Fruit fly (Drosophila melanogaster) whole organism, embryonic: ENCODE data around the gene Hexim.

ENCODE experiments used
- ATbp ChIP-seq: fragments of 200-800 bp; sonication (Bioruptor generic); optimal IDR thresholded peaks from 2 replicates; lab custom pipeline; 2017; ENCODE audit warnings: missing biosample characterization, mild to moderate bottlenecking, missing genetic modification characterization, missing genetic modification reagents
- BEAF-32 ChIP-seq: fragments of 200-800 bp; sonication (Bioruptor generic); optimal IDR thresholded peaks from 3 replicates; lab custom pipeline; 2017; ENCODE audit warnings: missing biosample characterization, missing genetic modification characterization, mild to moderate bottlenecking, moderate library complexity, missing genetic modification reagents
- Bdp1 ChIP-seq: fragments of 200-800 bp; sonication (Bioruptor generic); optimal IDR thresholded peaks from 3 replicates; lab custom pipeline; 2016; ENCODE audit warnings: missing biosample characterization, missing genetic modification characterization
- CG10147 ChIP-seq: fragments of 200-800 bp; sonication (Bioruptor generic); optimal IDR thresholded peaks from 2 replicates; lab custom pipeline; 2019; ENCODE audit warnings: missing biosample characterization, mild to moderate bottlenecking, missing genetic modification characterization, moderate library complexity
- CG10209 ChIP-seq: fragments of 200-800 bp; sonication (Bioruptor generic); optimal IDR thresholded peaks from 3 replicates; lab custom pipeline; 2017; ENCODE audit warnings: missing biosample characterization, mild to moderate bottlenecking, missing genetic modification characterization, missing genetic modification reagents
- CG11560 ChIP-seq: fragments of 200-800 bp; sonication (Bioruptor generic); IDR thresholded peaks from 3 replicates; pipeline ENCODE4 v1.3.6; 2022; ENCODE audit warnings: missing biosample characterization, missing genetic modification characterization
- CG11696 ChIP-seq: fragments of 200-800 bp; sonication (Bioruptor generic); IDR thresholded peaks from 2 replicates; pipeline ENCODE4 v1.3.6; 2022; ENCODE audit warnings: missing biosample characterization, missing genetic modification characterization
- CG12155 ChIP-seq: fragments of 200-800 bp; sonication (Bioruptor generic); optimal IDR thresholded peaks from 3 replicates; lab custom pipeline; 2016; ENCODE audit warnings: missing biosample characterization, missing genetic modification characterization
- CG12219 ChIP-seq: fragments of 200-800 bp; sonication (Bioruptor generic); optimal IDR thresholded peaks from 3 replicates; lab custom pipeline; 2018; ENCODE audit warnings: missing biosample characterization, mild to moderate bottlenecking, missing genetic modification characterization
- CG12744 ChIP-seq: fragments of 200-800 bp; sonication (Bioruptor generic); optimal IDR thresholded peaks from 2 replicates; lab custom pipeline; 2016; ENCODE audit warnings: missing biosample characterization, missing genetic modification characterization
- CG13296 ChIP-seq: fragments of 200-800 bp; sonication (Bioruptor generic); optimal IDR thresholded peaks from 3 replicates; lab custom pipeline; 2018; ENCODE audit warnings: missing biosample characterization, mild to moderate bottlenecking, missing genetic modification characterization
- CG15073 ChIP-seq: fragments of 200-800 bp; sonication (Bioruptor generic); optimal IDR thresholded peaks from 2 replicates; lab custom pipeline; 2016; ENCODE audit warnings: missing biosample characterization, missing genetic modification characterization
- CG17186 ChIP-seq: fragments of 200-800 bp; sonication (Bioruptor generic); optimal IDR thresholded peaks from 3 replicates; lab custom pipeline; 2017; ENCODE audit warnings: missing biosample characterization, missing genetic modification reagents, missing genetic modification characterization
- CG1792 ChIP-seq: fragments of 200-800 bp; sonication (Bioruptor generic); optimal IDR thresholded peaks from 2 replicates; lab custom pipeline; 2016; ENCODE audit warnings: missing biosample characterization, missing genetic modification characterization
- CG18262 ChIP-seq: fragments of 200-800 bp; optimal IDR thresholded peaks from 3 replicates; lab custom pipeline; 2019; ENCODE audit warnings: missing biosample characterization, mild to moderate bottlenecking, missing genetic modification characterization, moderate library complexity
- CG2712 ChIP-seq: fragments of 200-800 bp; optimal IDR thresholded peaks from 3 replicates; lab custom pipeline; 2019; ENCODE audit warnings: missing biosample characterization, mild to moderate bottlenecking, missing genetic modification characterization, moderate library complexity
- CG31365 ChIP-seq: fragments of 200-800 bp; sonication (Bioruptor generic); optimal IDR thresholded peaks from 2 replicates; lab custom pipeline; 2018; ENCODE audit warnings: missing biosample characterization, mild to moderate bottlenecking, missing genetic modification characterization
- CG42726 ChIP-seq: fragments of 200-800 bp; sonication (Bioruptor generic); IDR thresholded peaks from 2 replicates; pipeline ENCODE4 v1.3.6; 2022; ENCODE audit warnings: missing biosample characterization, missing genetic modification characterization; ENCODE audit not compliant: partially characterized antibody
- CG4424 ChIP-seq: fragments of 200-800 bp; sonication (Bioruptor generic); optimal IDR thresholded peaks from 3 replicates; lab custom pipeline; 2016; ENCODE audit warnings: missing biosample characterization, missing genetic modification characterization
- CG6272 ChIP-seq: fragments of 200-800 bp; sonication (Bioruptor generic); IDR thresholded peaks from 2 replicates; pipeline ENCODE4 v1.3.6; 2022; ENCODE audit warnings: missing biosample characterization, missing genetic modification characterization
- CG6765 ChIP-seq: fragments of 200-800 bp; sonication (Bioruptor generic); optimal IDR thresholded peaks from 3 replicates; lab custom pipeline; 2017; ENCODE audit warnings: missing biosample characterization, mild to moderate bottlenecking, missing genetic modification characterization
- CG6791 ChIP-seq: fragments of 200-800 bp; sonication (Bioruptor generic); IDR thresholded peaks from 3 replicates; pipeline ENCODE4 v1.3.6; 2022; ENCODE audit warnings: missing biosample characterization, missing genetic modification characterization; ENCODE audit not compliant: partially characterized antibody
- CG8089 ChIP-seq: fragments of 200-800 bp; sonication (Bioruptor generic); optimal IDR thresholded peaks from 3 replicates; lab custom pipeline; 2016; ENCODE audit warnings: missing biosample characterization, missing genetic modification characterization
- CG8388 ChIP-seq: fragments of 200-800 bp; sonication (Bioruptor generic); optimal IDR thresholded peaks from 2 replicates; lab custom pipeline; 2019; ENCODE audit warnings: missing biosample characterization, mild to moderate bottlenecking, missing genetic modification characterization, moderate library complexity
- CG8944 ChIP-seq: fragments of 200-800 bp; sonication (Bioruptor generic); optimal IDR thresholded peaks from 3 replicates; lab custom pipeline; 2016; ENCODE audit warnings: missing biosample characterization, missing genetic modification characterization
- CG9797 ChIP-seq: fragments of 200-800 bp; sonication (Bioruptor generic); optimal IDR thresholded peaks from 3 replicates; lab custom pipeline; 2018; ENCODE audit warnings: missing biosample characterization, mild to moderate bottlenecking, missing genetic modification characterization
- CG9876 ChIP-seq: fragments of 200-800 bp; sonication (Bioruptor generic); optimal IDR thresholded peaks from 2 replicates; lab custom pipeline; 2016; ENCODE audit warnings: missing biosample characterization, missing genetic modification characterization
- Chrac-16 ChIP-seq: fragments of 200-800 bp; sonication (Bioruptor generic); optimal IDR thresholded peaks from 3 replicates; lab custom pipeline; 2016; ENCODE audit warnings: missing biosample characterization, missing genetic modification characterization
- Dref ChIP-seq: fragments of 200-800 bp; sonication (Bioruptor generic); IDR thresholded peaks from 2 replicates; pipeline ENCODE4 v1.3.6; 2022; ENCODE audit warnings: missing biosample characterization, missing genetic modification characterization
- Opbp ChIP-seq: fragments of 200-800 bp; sonication (Bioruptor generic); IDR thresholded peaks from 3 replicates; pipeline ENCODE4 v1.3.6; 2022; ENCODE audit warnings: missing biosample characterization, missing genetic modification characterization; ENCODE audit not compliant: partially characterized antibody
- PHDP ChIP-seq: fragments of 200-800 bp; sonication (Bioruptor generic); optimal IDR thresholded peaks from 3 replicates; lab custom pipeline; 2018; ENCODE audit warnings: missing biosample characterization, mild to moderate bottlenecking, missing genetic modification characterization, moderate library complexity
- Sox102F ChIP-seq: fragments of 200-800 bp; sonication (Bioruptor generic); optimal IDR thresholded peaks from 2 replicates; lab custom pipeline; 2018; ENCODE audit warnings: missing biosample characterization, mild to moderate bottlenecking, missing genetic modification characterization, moderate library complexity
- Spps ChIP-seq: fragments of 200-800 bp; sonication (Bioruptor generic); optimal IDR thresholded peaks from 2 replicates; lab custom pipeline; 2018; ENCODE audit warnings: missing biosample characterization, mild to moderate bottlenecking, missing genetic modification characterization
- Ssrp ChIP-seq: fragments of 200-800 bp; sonication (Bioruptor generic); optimal IDR thresholded peaks from 2 replicates; lab custom pipeline; 2018; ENCODE audit warnings: missing biosample characterization, mild to moderate bottlenecking, missing genetic modification characterization, moderate library complexity
- Trl ChIP-seq, 3 experiments: fragments of >200 bp in 2 of 3; fragments of 200-800 bp in 1 of 3; sonication (Bioruptor generic) in 1 of 3; optimal IDR thresholded peaks; 2 replicates in 1 of 3; 3 replicates in 2 of 3; lab custom pipeline; 2016 to 2017; ENCODE audit warnings: missing biosample characterization in 1 of 3, missing genetic modification characterization in 1 of 3
- Usf ChIP-seq: fragments of 200-800 bp; sonication (Bioruptor generic); optimal IDR thresholded peaks from 2 replicates; lab custom pipeline; 2017; ENCODE audit warnings: missing genotype, missing biosample characterization, missing genetic modification characterization
- ac ChIP-seq: fragments of 200-800 bp; sonication (Bioruptor generic); optimal IDR thresholded peaks from 3 replicates; lab custom pipeline; 2017; ENCODE audit warnings: missing biosample characterization, mild to moderate bottlenecking, missing genetic modification characterization
- bsh ChIP-seq, 2 experiments: fragments of 200-800 bp; sonication (Bioruptor generic); optimal IDR thresholded peaks; 2 replicates each; lab custom pipeline; 2017 to 2018; ENCODE audit warnings: mild to moderate bottlenecking in 2 of 2, missing biosample characterization in 2 of 2, missing genetic modification characterization in 2 of 2, moderate library complexity in 1 of 2
- cad ChIP-seq: fragments of >200 bp; optimal IDR thresholded peaks from 2 replicates; lab custom pipeline; 2017; ENCODE audit warnings: missing biosample characterization, missing genetic modification characterization
- dimm ChIP-seq: fragments of 200-800 bp; sonication (Bioruptor generic); IDR thresholded peaks from 2 replicates; pipeline ENCODE4 v1.3.6; 2022; ENCODE audit warnings: missing biosample characterization, missing genetic modification characterization
- gce ChIP-seq: fragments of 200-800 bp; sonication (Bioruptor generic); IDR thresholded peaks from 3 replicates; pipeline ENCODE4 v1.3.6; 2022; ENCODE audit warnings: missing biosample characterization, missing genetic modification characterization
- h ChIP-seq: fragments of >200 bp; optimal IDR thresholded peaks from 2 replicates; lab custom pipeline; 2017
- knrl ChIP-seq: fragments of 200-800 bp; sonication (Bioruptor generic); IDR thresholded peaks from 3 replicates; pipeline ENCODE4 v1.3.6; 2022; ENCODE audit warnings: missing biosample characterization, missing genetic modification characterization; ENCODE audit not compliant: partially characterized antibody
- lbe ChIP-seq: fragments of 200-800 bp; sonication (Bioruptor generic); optimal IDR thresholded peaks from 2 replicates; lab custom pipeline; 2016; ENCODE audit warnings: missing biosample characterization, mild to moderate bottlenecking, missing genetic modification characterization
- lov ChIP-seq, 2 experiments: fragments of 200-800 bp in 1 of 2; fragments of >200 bp in 1 of 2; sonication (Bioruptor generic) in 1 of 2; IDR thresholded peaks in 1 of 2; optimal IDR thresholded peaks in 1 of 2; 2 replicates in 1 of 2; 3 replicates in 1 of 2; pipeline versions ENCODE4 v1.3.6 to Lab custom; 2017 to 2022; ENCODE audit warnings: missing biosample characterization in 1 of 2, missing genetic modification characterization in 1 of 2
- oc ChIP-seq: fragments of 200-800 bp; sonication (Bioruptor generic); optimal IDR thresholded peaks from 2 replicates; lab custom pipeline; 2018; ENCODE audit warnings: missing biosample characterization, mild to moderate bottlenecking, missing genetic modification characterization, moderate library complexity
- p53 ChIP-seq: fragments of 200-800 bp; sonication (Bioruptor generic); optimal IDR thresholded peaks from 2 replicates; lab custom pipeline; 2016; ENCODE audit warnings: missing biosample characterization, missing genetic modification characterization
- stc ChIP-seq: fragments of 200-800 bp; sonication (Bioruptor generic); IDR thresholded peaks from 2 replicates; pipeline ENCODE4 v1.3.6; 2022; ENCODE audit warnings: missing biosample characterization, missing genetic modification characterization
- usp ChIP-seq: fragments of >200 bp; optimal IDR thresholded peaks from 2 replicates; lab custom pipeline; 2017; ENCODE audit warnings: missing biosample characterization, missing genetic modification characterization
- yki ChIP-seq: fragments of >200 bp; optimal IDR thresholded peaks from 3 replicates; lab custom pipeline; 2018

Gene Hexim

DNA sequence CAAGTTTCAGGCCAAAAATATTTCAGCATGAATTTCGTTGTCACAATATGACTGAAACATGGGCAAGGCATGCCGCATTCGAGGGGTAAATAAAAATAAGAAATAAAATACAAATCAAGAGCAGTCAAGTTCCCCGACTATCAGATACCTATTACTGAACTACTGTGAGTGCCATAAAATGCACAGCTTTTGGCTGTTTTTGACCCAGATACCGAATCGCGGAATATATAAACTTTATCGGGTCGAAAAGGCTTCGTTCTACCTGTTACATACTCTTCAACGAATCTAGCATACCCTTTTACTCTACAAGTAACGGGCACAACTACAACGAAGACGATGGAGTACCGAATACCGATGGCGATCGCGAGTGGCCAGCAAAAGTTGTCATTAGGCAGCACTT lies 47.6 kb downstream of the Hexim start (continued):
- TF ChIP-seq CG1792 (GFP tag; lab: Kevin White, UChicago): peak; percentile 44
- TF ChIP-seq CG11560 (tag; lab: Robert Waterston, UW): peak; percentile 49; the same call in 2 of the 3 replicates
- no peak for TF ChIP-seq Bdp1 (GFP tag; lab: Kevin White, UChicago)
- peak; percentile 61 for TF ChIP-seq Sox102F
- TF ChIP-seq Dref (GFP tag; lab: Robert Waterston, UW): no peak
- no peak for TF ChIP-seq usp (GFP tag; lab: Kevin White, UChicago)
- TF ChIP-seq bsh (GFP tag; optimal IDR thresholded peaks at IDR 0.05; lab: Kevin White, UChicago): peak in 1 of 2 experiments; percentile 34
- peak; percentile 63 for TF ChIP-seq PHDP (tag; lab: Kevin White, UChicago)
- TF ChIP-seq Ssrp: peak; percentile 33
- TF ChIP-seq CG4424 (GFP tag; lab: Kevin White, UChicago): peak; percentile 18
- TF ChIP-seq CG9797: no peak
- TF ChIP-seq CG13296 (GFP tag; lab: Kevin White, UChicago): peak; percentile 19
- TF ChIP-seq CG17186 (GFP tag; lab: Kevin White, UChicago): no peak
- no peak for TF ChIP-seq CG18262 (tag; lab: Kevin White, UChicago)
- no peak for TF ChIP-seq BEAF-32 (GFP tag; lab: Kevin White, UChicago)
- TF ChIP-seq CG12744 (GFP tag; lab: Kevin White, UChicago): no peak
- TF ChIP-seq ac (GFP tag; lab: Kevin White, UChicago): no peak
- peak; percentile 18 for TF ChIP-seq CG8388 (GFP tag; lab: Kevin White, UChicago)
- TF ChIP-seq knrl: peak; percentile 28; the same call in 1 of the 3 replicates
- peak; percentile 45; the same call in 1 of the 2 replicates for TF ChIP-seq CG42726 (GFP tag; lab: Robert Waterston, UW)
- peak; percentile 32 for TF ChIP-seq CG8944 (GFP tag; lab: Kevin White, UChicago)
- TF ChIP-seq Spps: no peak
- no peak for TF ChIP-seq oc (tag; lab: Kevin White, UChicago)
- TF ChIP-seq CG6765 (GFP tag; lab: Kevin White, UChicago): no peak
- peak; percentile 25 for TF ChIP-seq CG12219 (GFP tag; lab: Kevin White, UChicago)
- TF ChIP-seq CG10209 (GFP tag; lab: Kevin White, UChicago): peak; percentile 27
- no peak for TF ChIP-seq lov (optimal IDR thresholded peaks at IDR 0.05; lab: Kevin White, UChicago)
- no peak for TF ChIP-seq lov (GFP tag; IDR thresholded peaks at IDR 0.05; lab: Robert Waterston, UW)
- TF ChIP-seq lbe: no peak
- no peak for TF ChIP-seq cad
- TF ChIP-seq CG15073 (GFP tag; lab: Kevin White, UChicago): no peak
- TF ChIP-seq CG10147 (GFP tag; lab: Kevin White, UChicago): no peak
- TF ChIP-seq CG11696: no peak
- TF ChIP-seq Chrac-16 (GFP tag; lab: Kevin White, UChicago): peak; percentile 45
- peak; percentile 79 for TF ChIP-seq stc (GFP tag; lab: Robert Waterston, UW)
- TF ChIP-seq h (lab: Kevin White, UChicago): no peak
- TF ChIP-seq CG6272 (GFP tag; lab: Robert Waterston, UW): no peak
- no peak for TF ChIP-seq CG31365 (tag; lab: Kevin White, UChicago)
- peak; percentile 25 for TF ChIP-seq CG2712 (tag; lab: Kevin White, UChicago)
- peak; percentile 18 for TF ChIP-seq Usf (GFP tag; lab: Kevin White, UChicago)
- TF ChIP-seq CG12155 (GFP tag; lab: Kevin White, UChicago): peak; percentile 29
- TF ChIP-seq yki (lab: Kevin White, UChicago): no peak
- TF ChIP-seq Opbp: no peak
- peak; percentile 59; the same call in 1 of the 3 replicates for TF ChIP-seq gce (GFP tag; lab: Robert Waterston, UW)
- peak; percentile 3 for TF ChIP-seq p53
- TF ChIP-seq Trl (optimal IDR thresholded peaks at IDR 0.05; lab: Kevin White, UChicago): no peak
- peak; percentile 47 for TF ChIP-seq Trl (GFP tag; optimal IDR thresholded peaks at IDR 0.05; lab: Kevin White, UChicago)
- TF ChIP-seq dimm: no peak
- TF ChIP-seq CG8089 (GFP tag; lab: Kevin White, UChicago): peak; percentile 19
- no peak for TF ChIP-seq ATbp (GFP tag; lab: Kevin White, UChicago)
- TF ChIP-seq CG6791 (GFP tag; lab: Robert Waterston, UW): peak; percentile 73; the same call in 2 of the 3 replicates
- TF ChIP-seq CG9876 (GFP tag; lab: Kevin White, UChicago): peak; percentile 37
